Worm (Caenorhabditis elegans): ENCODE measurements around the gene ubc-23.
A peak's percentile ranks its signal among the peaks of the same experiment; 100 is the strongest.

ubc-23 gene

ce11 chrX:8835887-8836348, 8.2 kb upstream of the ubc-23 start, which contains the start of gene C28G1.2 (continued):
- TF ChIP-seq zip-11 (GFP tag; IDR thresholded peaks at IDR 0.05) = 0 out of 2 replicates have a peak, but pooled peaks have one; percentile 78
- TF ChIP-seq ceh-20 (GFP tag; IDR thresholded peaks at IDR 0.05) = peak; percentile 97
- peak; percentile 97 for TF ChIP-seq rbr-2 (tag; optimal IDR thresholded peaks at IDR 0.05)
- TF ChIP-seq mep-1 (tag; optimal IDR thresholded peaks at IDR 0.05) = peak; percentile 97
- TF ChIP-seq nhr-41 (GFP tag; IDR thresholded peaks at IDR 0.05) = peak; percentile 95
- TF ChIP-seq zfp-2 (tag; optimal IDR thresholded peaks at IDR 0.05) = peak; percentile 82
- TF ChIP-seq mes-2 (tag; optimal IDR thresholded peaks at IDR 0.05; ENCODE audit: poor library complexity, severe bottlenecking) = peak; percentile 89
- no peak for TF ChIP-seq fos-1 (tag; optimal IDR thresholded peaks at IDR 0.05)
- peak; percentile 93 for TF ChIP-seq dmd-9 (GFP tag; IDR thresholded peaks at IDR 0.05)
- TF ChIP-seq nhr-76 (tag; optimal IDR thresholded peaks at IDR 0.05) = no peak
- TF ChIP-seq nhr-11 (tag; optimal IDR thresholded peaks at IDR 0.05) = peak; percentile 79
- TF ChIP-seq tra-1 (GFP tag; IDR thresholded peaks at IDR 0.05) = peak; percentile 95
- TF ChIP-seq lsy-2 (tag; optimal IDR thresholded peaks at IDR 0.05) = peak; percentile 65 to 88
- peak; percentile 18 for TF ChIP-seq snpc-4 (tag; optimal IDR thresholded peaks at IDR 0.05)
- TF ChIP-seq ceh-62 (tag; optimal IDR thresholded peaks at IDR 0.05) = no peak
- peak; percentile 86 for TF ChIP-seq lin-38 (GFP tag; IDR thresholded peaks at IDR 0.05)
- no peak for TF ChIP-seq aly-2 (tag; optimal IDR thresholded peaks at IDR 0.05)
- TF ChIP-seq nhr-102 (tag; optimal IDR thresholded peaks at IDR 0.05) = peak; percentile 88
- no peak for TF ChIP-seq ztf-11 (tag; optimal IDR thresholded peaks at IDR 0.05)
- peak; percentile 95; the same call in 1 of the 2 replicates for TF ChIP-seq Y75B8A.6 (GFP tag; IDR thresholded peaks at IDR 0.05)
- peak; percentile 94 for TF ChIP-seq ceh-44 (GFP tag; IDR thresholded peaks at IDR 0.05)
- peak; percentile 99 for TF ChIP-seq lim-7 (GFP tag; IDR thresholded peaks at IDR 0.05)
- TF ChIP-seq R02D3.7 (tag; optimal IDR thresholded peaks at IDR 0.05) = peak; percentile 48
- TF ChIP-seq nhr-42 (GFP tag; IDR thresholded peaks at IDR 0.05) = peak; percentile 88
- TF ChIP-seq snpc-1.2 (GFP tag; IDR thresholded peaks at IDR 0.05) = no peak; the same call in none of the 2 replicates
- no peak for TF ChIP-seq daf-12 (tag; optimal IDR thresholded peaks at IDR 0.05)
- peak; percentile 87 for TF ChIP-seq saeg-2 (GFP tag; IDR thresholded peaks at IDR 0.05)
- TF ChIP-seq nhr-77 (tag; optimal IDR thresholded peaks at IDR 0.05) = peak; percentile 87
- peak; percentile 38 to 78 for TF ChIP-seq hif-1 (tag; optimal IDR thresholded peaks at IDR 0.05)

ce11 chrX:8838176-8838575, 5.9 kb upstream of the ubc-23 start:
- no peak for TF ChIP-seq Y75B8A.6 (GFP tag; IDR thresholded peaks at IDR 0.05)
- no peak for TF ChIP-seq lsy-2 (tag; optimal IDR thresholded peaks at IDR 0.05)
- TF ChIP-seq lir-3 (tag; optimal IDR thresholded peaks at IDR 0.05) = no peak
- TF ChIP-seq daf-8 (GFP tag; IDR thresholded peaks at IDR 0.05) = no peak
- TF ChIP-seq hlh-30 (tag; optimal IDR thresholded peaks at IDR 0.05; ENCODE audit: insufficient read depth) = peak; percentile 15
- TF ChIP-seq lin-38 (GFP tag; IDR thresholded peaks at IDR 0.05) = peak; percentile 66; the same call in 1 of the 2 replicates
- TF ChIP-seq hmg-1.1 (GFP tag; IDR thresholded peaks at IDR 0.05) = 0 out of 2 replicates have a peak, but pooled peaks have one; percentile 34
- TF ChIP-seq nhr-76 (tag; optimal IDR thresholded peaks at IDR 0.05) = no peak
- TF ChIP-seq php-3 (GFP tag; IDR thresholded peaks at IDR 0.05) = 0 out of 2 replicates have a peak, but pooled peaks have one; percentile 27
- TF ChIP-seq zag-1 (tag; optimal IDR thresholded peaks at IDR 0.05) = no peak
- TF ChIP-seq snpc-4 (tag; optimal IDR thresholded peaks at IDR 0.05) = no peak
- TF ChIP-seq snpc-1.2 (GFP tag; IDR thresholded peaks at IDR 0.05) = no peak
- no peak for TF ChIP-seq jun-1 (tag; optimal IDR thresholded peaks at IDR 0.05)
- TF ChIP-seq unc-39 (tag; optimal IDR thresholded peaks at IDR 0.05) = no peak
- TF ChIP-seq arid-1 (GFP tag; conservative IDR thresholded peaks at IDR 0.05) = no peak; the same call in none of the 2 replicates
- TF ChIP-seq daf-12 (tag; optimal IDR thresholded peaks at IDR 0.05) = no peak
- no peak for TF ChIP-seq nhr-42 (GFP tag; IDR thresholded peaks at IDR 0.05)
- no peak for TF ChIP-seq cey-2 (tag; optimal IDR thresholded peaks at IDR 0.05; ENCODE audit: borderline replicate concordance, insufficient read depth)
- TF ChIP-seq unc-62 (GFP tag; optimal IDR thresholded peaks at IDR 0.05 in 1 of 2) = no peak
- TF ChIP-seq unc-62 (tag; optimal IDR thresholded peaks at IDR 0.05) = no peak
- no peak for TF ChIP-seq ceh-32 (tag; optimal IDR thresholded peaks at IDR 0.05; ENCODE audit: poor library complexity)
- TF ChIP-seq dve-1 (tag; optimal IDR thresholded peaks at IDR 0.05; ENCODE audit: insufficient read depth) = peak; percentile 35
- peak; percentile 3 for TF ChIP-seq mxl-3 (GFP tag; optimal IDR thresholded peaks at IDR 0.05)
- TF ChIP-seq dmd-8 (GFP tag; IDR thresholded peaks at IDR 0.05) = 0 out of 2 replicates have a peak, but pooled peaks have one; percentile 57
- peak in 1 of 2 experiments; percentile 70 for TF ChIP-seq daf-16 (GFP tag; optimal IDR thresholded peaks at IDR 0.05)
- TF ChIP-seq daf-16 (tag; optimal IDR thresholded peaks at IDR 0.05) = peak; percentile 15
- no peak for TF ChIP-seq nhr-11 (tag; optimal IDR thresholded peaks at IDR 0.05)
- TF ChIP-seq ceh-62 (tag; optimal IDR thresholded peaks at IDR 0.05) = no peak
- TF ChIP-seq fos-1 (tag; optimal IDR thresholded peaks at IDR 0.05) = no peak
- no peak; the same call in 1 of the 2 replicates for TF ChIP-seq ceh-20 (GFP tag; IDR thresholded peaks at IDR 0.05)
- TF ChIP-seq skn-1 (tag; optimal IDR thresholded peaks at IDR 0.05) = no peak
